Worm (Caenorhabditis elegans): Measurements from ENCODE around the gene csa-1.
A peak's percentile ranks its signal among the peaks of the same experiment; 100 is the strongest.

csa-1 gene

DNA sequence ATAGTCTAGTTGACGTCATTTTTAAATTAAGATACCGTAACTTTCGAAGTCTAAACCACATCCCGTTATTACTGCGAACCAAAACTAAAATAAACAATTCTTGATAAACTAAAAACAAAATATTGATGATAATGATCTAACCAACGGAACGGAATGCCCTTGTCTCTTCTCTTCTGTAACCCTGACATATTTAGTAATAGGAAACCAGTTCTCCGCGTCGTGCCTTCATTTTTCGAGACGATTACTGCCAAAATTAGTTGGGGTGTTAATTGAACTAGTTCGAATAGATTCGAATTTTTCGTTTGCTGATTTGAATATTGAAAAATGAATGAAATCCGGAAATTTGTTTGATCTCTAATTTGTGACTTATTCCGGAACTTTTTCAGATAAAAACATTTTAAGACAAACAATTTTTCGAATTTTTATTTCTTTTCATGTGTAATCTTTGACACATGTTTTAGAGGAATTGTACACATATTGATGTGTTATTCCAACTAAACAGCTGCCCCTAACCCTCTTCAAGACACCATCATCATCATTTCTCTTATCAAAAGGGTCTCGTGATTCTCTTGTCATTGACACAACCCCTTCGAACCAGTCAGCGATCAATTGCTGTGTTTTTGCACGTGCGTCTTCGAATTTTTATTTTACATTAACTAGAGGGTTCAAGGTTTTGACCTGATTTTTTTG is 35.7 kb downstream of the csa-1 start (continued):
- peak; percentile 79 for TF ChIP-seq nhr-11 (tag; optimal IDR thresholded peaks at IDR 0.05)
- peak; percentile 73 for TF ChIP-seq jun-1 (tag; optimal IDR thresholded peaks at IDR 0.05)
- TF ChIP-seq rnt-1 (tag; optimal IDR thresholded peaks at IDR 0.05), result peak; percentile 92
- peak; percentile 95 for TF ChIP-seq nhr-71 (tag; optimal IDR thresholded peaks at IDR 0.05)
- TF ChIP-seq lir-3 (tag; optimal IDR thresholded peaks at IDR 0.05; ENCODE audit: poor library complexity), result peak; percentile 69
- no peak for TF ChIP-seq egl-13 (tag; optimal IDR thresholded peaks at IDR 0.05)
- no peak for TF ChIP-seq isw-1 (GFP tag; IDR thresholded peaks at IDR 0.05)
- no peak for TF ChIP-seq ceh-90 (tag; optimal IDR thresholded peaks at IDR 0.05)
- no peak for TF ChIP-seq hlh-4 (tag; optimal IDR thresholded peaks at IDR 0.05)
- TF ChIP-seq vab-15 (tag; optimal IDR thresholded peaks at IDR 0.05), result peak; percentile 46
- no peak for TF ChIP-seq unc-98 (GFP tag; IDR thresholded peaks at IDR 0.05)
- no peak for TF ChIP-seq aha-1 (tag; optimal IDR thresholded peaks at IDR 0.05)
- TF ChIP-seq lin-15B (tag; optimal IDR thresholded peaks at IDR 0.05), result no peak
- TF ChIP-seq pag-3 (tag; optimal IDR thresholded peaks at IDR 0.05; ENCODE audit: borderline replicate concordance, insufficient read depth), result no peak
- no peak for TF ChIP-seq hlh-17 (GFP tag; optimal IDR thresholded peaks at IDR 0.05; ENCODE audit: borderline replicate concordance)
- peak; percentile 69 for TF ChIP-seq lin-13 (GFP tag; optimal IDR thresholded peaks at IDR 0.05)
- peak; percentile 72 for TF ChIP-seq C16A3.4 (tag; optimal IDR thresholded peaks at IDR 0.05)
- no peak for TF ChIP-seq unc-86 (tag; optimal IDR thresholded peaks at IDR 0.05)
- TF ChIP-seq ztf-4 (tag; optimal IDR thresholded peaks at IDR 0.05), result peak; percentile 48
- peak; percentile 66 for TF ChIP-seq skn-1 (tag; optimal IDR thresholded peaks at IDR 0.05)
- TF ChIP-seq Y116A8C.19 (tag; optimal IDR thresholded peaks at IDR 0.05; ENCODE audit: borderline replicate concordance), result no peak
- TF ChIP-seq xbp-1 (tag; optimal IDR thresholded peaks at IDR 0.05), result peak; percentile 53
- TF ChIP-seq F16B12.6 (tag; optimal IDR thresholded peaks at IDR 0.05), result no peak
- TF ChIP-seq sup-37 (GFP tag; optimal IDR thresholded peaks at IDR 0.05), result no peak
- no peak for TF ChIP-seq aly-2 (tag; optimal IDR thresholded peaks at IDR 0.05)
- TF ChIP-seq egl-27 (tag; optimal IDR thresholded peaks at IDR 0.05), result no peak
- no peak for TF ChIP-seq sox-4 (tag; optimal IDR thresholded peaks at IDR 0.05)
- no peak for TF ChIP-seq mef-2 (tag; optimal IDR thresholded peaks at IDR 0.05)
- no peak for TF ChIP-seq C04F5.9 (tag; optimal IDR thresholded peaks at IDR 0.05)
- no peak for TF ChIP-seq nhr-237 (tag; optimal IDR thresholded peaks at IDR 0.05)
- no peak for TF ChIP-seq nhr-28 (tag; optimal IDR thresholded peaks at IDR 0.05)
- TF ChIP-seq ces-1 (GFP tag; optimal IDR thresholded peaks at IDR 0.05), result no peak
- no peak for TF ChIP-seq hpl-2 (GFP tag; optimal IDR thresholded peaks at IDR 0.05)
- TF ChIP-seq tbx-2 (tag; optimal IDR thresholded peaks at IDR 0.05), result peak; percentile 75
- peak in 2 of 6 experiments; percentile 88 to 97 for TF ChIP-seq elt-3 (tag; optimal IDR thresholded peaks at IDR 0.05)
- TF ChIP-seq lin-39 (tag; optimal IDR thresholded peaks at IDR 0.05), result peak; percentile 87
- TF ChIP-seq pqm-1 (tag; optimal IDR thresholded peaks at IDR 0.05), result no peak
- TF ChIP-seq sptf-1 (tag; optimal IDR thresholded peaks at IDR 0.05), result no peak
- no peak for TF ChIP-seq tlp-1 (tag; optimal IDR thresholded peaks at IDR 0.05)
- no peak for TF ChIP-seq ceh-8 (GFP tag; optimal IDR thresholded peaks at IDR 0.05)
- TF ChIP-seq irx-1 (tag; optimal IDR thresholded peaks at IDR 0.05), result peak; percentile 57
- TF ChIP-seq lin-14 (GFP tag; optimal IDR thresholded peaks at IDR 0.05), result peak; percentile 95
- peak; percentile 97 for TF ChIP-seq unc-130 (tag; optimal IDR thresholded peaks at IDR 0.05)
- TF ChIP-seq efl-3 (GFP tag; optimal IDR thresholded peaks at IDR 0.05), result no peak
- peak; percentile 68 for TF ChIP-seq nhr-90 (tag; optimal IDR thresholded peaks at IDR 0.05; ENCODE audit: poor library complexity)
- peak; percentile 86 for TF ChIP-seq snu-23 (GFP tag; optimal IDR thresholded peaks at IDR 0.05)
- no peak for TF ChIP-seq ceh-63 (GFP tag; optimal IDR thresholded peaks at IDR 0.05)
- TF ChIP-seq nhr-20 (tag; optimal IDR thresholded peaks at IDR 0.05), result peak; percentile 93
- peak; percentile 28 to 72 for TF ChIP-seq lin-35 (GFP tag; optimal IDR thresholded peaks at IDR 0.05)
- no peak for TF ChIP-seq fkh-10 (GFP tag; optimal IDR thresholded peaks at IDR 0.05)
- TF ChIP-seq nhr-85 (tag), result peak; percentile 93
- TF ChIP-seq nhr-77 (tag; optimal IDR thresholded peaks at IDR 0.05), result no peak

All from whole organism, L1 larva.